Worm (Caenorhabditis elegans): ENCODE measurements around the gene arrd-2.

arrd-2 gene

ce11 chrII:9385241-9385640 is 22.3 kb upstream of the arrd-2 start, which contains the start of gene C06C3.7:
TSS of gene C06C3.7 (plus strand) at chrII:9385541.
- no peak for TF ChIP-seq cog-1 (tag; optimal IDR thresholded peaks at IDR 0.05)
- no peak for TF ChIP-seq T22C8.4 (GFP tag; IDR thresholded peaks at IDR 0.05)

ce11 chrII:9392724-9393123 is 14.8 kb upstream of the arrd-2 start, which contains the start of gene lido-17:
TSS of gene lido-17 (minus strand) at chrII:9392824.
- TF ChIP-seq klf-2 (GFP tag; conservative IDR thresholded peaks at IDR 0.05) = no peak
- TF ChIP-seq T22C8.4 (GFP tag; IDR thresholded peaks at IDR 0.05) = no peak
- TF ChIP-seq tab-1 (GFP tag; IDR thresholded peaks at IDR 0.05) = no peak
- no peak for TF ChIP-seq ztf-29 (GFP tag; IDR thresholded peaks at IDR 0.05)
- no peak for TF ChIP-seq ref-1 (GFP tag; conservative IDR thresholded peaks at IDR 0.05)
- no peak for TF ChIP-seq med-1 (GFP tag; optimal IDR thresholded peaks at IDR 0.05; ENCODE audit: insufficient read depth)
- TF ChIP-seq flt-1 (GFP tag; IDR thresholded peaks at IDR 0.05) = no peak
- no peak for TF ChIP-seq cog-1 (tag; optimal IDR thresholded peaks at IDR 0.05)
- no peak for TF ChIP-seq ztf-23 (GFP tag; IDR thresholded peaks at IDR 0.05)

ce11 chrII:9397496-9397895 is 10.1 kb upstream of the arrd-2 start, which contains the start of gene Y51B9A.9:
TSS of gene Y51B9A.9 (minus strand) at chrII:9397596.
- no peak for TF ChIP-seq klf-2 (GFP tag; conservative IDR thresholded peaks at IDR 0.05)
- no peak for TF ChIP-seq ztf-29 (GFP tag; IDR thresholded peaks at IDR 0.05)
- TF ChIP-seq ref-1 (GFP tag; conservative IDR thresholded peaks at IDR 0.05) = no peak
- no peak for TF ChIP-seq flt-1 (GFP tag; IDR thresholded peaks at IDR 0.05)
- TF ChIP-seq med-1 (GFP tag; optimal IDR thresholded peaks at IDR 0.05; ENCODE audit: insufficient read depth) = no peak
- TF ChIP-seq tab-1 (GFP tag; IDR thresholded peaks at IDR 0.05) = no peak
- TF ChIP-seq ztf-23 (GFP tag; IDR thresholded peaks at IDR 0.05) = no peak
- TF ChIP-seq T22C8.4 (GFP tag; IDR thresholded peaks at IDR 0.05) = no peak
- no peak for TF ChIP-seq cog-1 (tag; optimal IDR thresholded peaks at IDR 0.05)

- TF ChIP-seq ztf-29 (GFP tag; IDR thresholded peaks at IDR 0.05) (no peak), flt-1 (GFP tag; IDR thresholded peaks at IDR 0.05) (no peak), med-1 (GFP tag; optimal IDR thresholded peaks at IDR 0.05; ENCODE audit: insufficient read depth) (no peak), cog-1 (tag; optimal IDR thresholded peaks at IDR 0.05) (no peak), T22C8.4 (GFP tag; IDR thresholded peaks at IDR 0.05) (no peak), ref-1 (GFP tag; conservative IDR thresholded peaks at IDR 0.05) (no peak), tab-1 (GFP tag; IDR thresholded peaks at IDR 0.05) (no peak), ztf-23 (GFP tag; IDR thresholded peaks at IDR 0.05) (no peak), klf-2 (GFP tag; conservative IDR thresholded peaks at IDR 0.05) (no peak)
These were observed 9.1 kb upstream of the arrd-2 start, which contains the start of the genes Y51B9A.14 and Y51B9A.8 for ce11 chrII:9398370-9398901. TSS of gene Y51B9A.14 (minus strand) at chrII:9398470. TSS of gene Y51B9A.8 (plus strand) at chrII:9398851.

ce11 chrII:9399746-9400145 is 7.8 kb upstream of the arrd-2 start, which contains the start of gene Y51B9A.7:
TSS of gene Y51B9A.7 (plus strand) at chrII:9400046.
- TF ChIP-seq tab-1 (GFP tag; IDR thresholded peaks at IDR 0.05) (no peak), T22C8.4 (GFP tag; IDR thresholded peaks at IDR 0.05) (no peak), flt-1 (GFP tag; IDR thresholded peaks at IDR 0.05) (no peak), klf-2 (GFP tag; conservative IDR thresholded peaks at IDR 0.05) (no peak), ztf-29 (GFP tag; IDR thresholded peaks at IDR 0.05) (no peak)

ce11 chrII:9403087-9403486 is 4.5 kb upstream of the arrd-2 start, which contains the start of gene Y51B9A.6:
TSS of gene Y51B9A.6 (minus strand) at chrII:9403187.
- TF ChIP-seq ref-1 (GFP tag; conservative IDR thresholded peaks at IDR 0.05) (no peak), T22C8.4 (GFP tag; IDR thresholded peaks at IDR 0.05) (no peak), tab-1 (GFP tag; IDR thresholded peaks at IDR 0.05) (no peak), med-1 (GFP tag; optimal IDR thresholded peaks at IDR 0.05; ENCODE audit: insufficient read depth) (no peak), klf-2 (GFP tag; conservative IDR thresholded peaks at IDR 0.05) (no peak), ztf-29 (GFP tag; IDR thresholded peaks at IDR 0.05) (no peak), ztf-23 (GFP tag; IDR thresholded peaks at IDR 0.05) (no peak), cog-1 (tag; optimal IDR thresholded peaks at IDR 0.05) (no peak), flt-1 (GFP tag; IDR thresholded peaks at IDR 0.05) (no peak)

- TF ChIP-seq ztf-29 (GFP tag; IDR thresholded peaks at IDR 0.05) (no peak), ref-1 (GFP tag; conservative IDR thresholded peaks at IDR 0.05) (no peak), cog-1 (tag; optimal IDR thresholded peaks at IDR 0.05) (no peak), T22C8.4 (GFP tag; IDR thresholded peaks at IDR 0.05) (no peak), med-1 (GFP tag; optimal IDR thresholded peaks at IDR 0.05; ENCODE audit: insufficient read depth) (no peak), flt-1 (GFP tag; IDR thresholded peaks at IDR 0.05) (no peak), ztf-23 (GFP tag; IDR thresholded peaks at IDR 0.05) (no peak), tab-1 (GFP tag; IDR thresholded peaks at IDR 0.05) (no peak), klf-2 (GFP tag; conservative IDR thresholded peaks at IDR 0.05) (no peak)
These were observed 3.7 kb upstream of the arrd-2 start, which contains the start of gene Y51B9A.5 for ce11 chrII:9403846-9404245. TSS of gene Y51B9A.5 (plus strand) at chrII:9404146.

ce11 chrII:9407020-9407419 is 549 bp upstream of the arrd-2 start, which contains the start of gene mpz-6:
TSS of gene mpz-6 (minus strand) at chrII:9407120.
- no peak for TF ChIP-seq med-1 (GFP tag; optimal IDR thresholded peaks at IDR 0.05; ENCODE audit: insufficient read depth)
- TF ChIP-seq tab-1 (GFP tag; IDR thresholded peaks at IDR 0.05) = no peak
- TF ChIP-seq flt-1 (GFP tag; IDR thresholded peaks at IDR 0.05) = no peak
- TF ChIP-seq ztf-29 (GFP tag; IDR thresholded peaks at IDR 0.05) = no peak
- no peak for TF ChIP-seq ztf-23 (GFP tag; IDR thresholded peaks at IDR 0.05)
- no peak for TF ChIP-seq cog-1 (tag; optimal IDR thresholded peaks at IDR 0.05)
- no peak for TF ChIP-seq ref-1 (GFP tag; conservative IDR thresholded peaks at IDR 0.05)
- no peak for TF ChIP-seq T22C8.4 (GFP tag; IDR thresholded peaks at IDR 0.05)
- TF ChIP-seq klf-2 (GFP tag; conservative IDR thresholded peaks at IDR 0.05) = no peak

- TF ChIP-seq med-1 (GFP tag; optimal IDR thresholded peaks at IDR 0.05; ENCODE audit: insufficient read depth) (no peak), klf-2 (GFP tag; conservative IDR thresholded peaks at IDR 0.05) (no peak), ref-1 (GFP tag; conservative IDR thresholded peaks at IDR 0.05) (no peak), cog-1 (tag; optimal IDR thresholded peaks at IDR 0.05) (no peak), tab-1 (GFP tag; IDR thresholded peaks at IDR 0.05) (no peak), ztf-23 (GFP tag; IDR thresholded peaks at IDR 0.05) (no peak), ztf-29 (GFP tag; IDR thresholded peaks at IDR 0.05) (no peak), flt-1 (GFP tag; IDR thresholded peaks at IDR 0.05) (no peak), T22C8.4 (GFP tag; IDR thresholded peaks at IDR 0.05) (no peak)
These were observed 3.9 kb downstream of the arrd-2 start, which contains the start of gene M176.9 for ce11 chrII:9411497-9411896. TSS of gene M176.9 (minus strand) at chrII:9411597.
